Worm (Caenorhabditis elegans) whole organism, mixed stage, embryonic: ENCODE results near the gene pqn-31.

Experiments used
- elt-1 ChIP-seq: sonication (generic microtip); optimal IDR thresholded peaks from 2 replicates; lab custom pipeline; 2017; ENCODE audit warnings: missing genetic modification characterization, mild to moderate bottlenecking, missing compliant biosample characterization, antibody characterized with exemption, moderate library complexity, borderline replicate concordance; ENCODE audit not compliant: insufficient read depth
- lsy-2 ChIP-seq: fragments of 150-350 bp; optimal IDR thresholded peaks from 2 replicates; lab custom pipeline; 2014; ENCODE audit warnings: missing biosample characterization, missing genetic modification characterization
- mab-5 ChIP-seq: fragments of 150-350 bp; optimal IDR thresholded peaks from 2 replicates; lab custom pipeline; 2014; ENCODE audit warnings: missing biosample characterization, missing genetic modification characterization

DNA sequence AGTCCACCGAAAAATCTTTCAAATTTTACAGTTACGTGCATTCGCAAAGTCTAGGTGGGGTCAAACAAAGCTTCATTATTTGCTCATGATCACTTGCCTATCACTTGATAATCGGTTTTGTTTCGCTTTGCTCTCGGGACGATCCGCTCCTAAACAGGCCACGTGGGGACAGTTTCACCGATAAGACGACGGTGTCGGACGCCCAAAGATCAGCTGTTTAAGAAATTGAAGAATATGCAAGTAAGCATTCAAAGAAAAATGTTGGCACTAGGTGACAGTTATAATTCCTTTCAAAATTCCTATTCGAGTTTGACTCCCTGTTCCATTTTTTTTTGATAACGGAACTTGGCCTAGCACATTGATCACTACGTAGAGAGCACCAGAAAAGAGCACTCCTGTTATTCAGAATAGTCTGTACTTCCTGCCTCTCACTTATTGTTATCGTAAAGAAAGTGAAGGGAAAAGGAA is 29.4 kb upstream of the pqn-31 start:
- TF ChIP-seq elt-1 (tag; lab: Kevin White, UChicago) (no peak), mab-5 (tag; lab: Kevin White, UChicago) (no peak), lsy-2 (no peak)
